Worm (Caenorhabditis elegans) whole organism, L1 larva: ENCODE data around the gene srh-28.

Experiments used
- ama-1 ChIP-seq: fragments of 150-350 bp; optimal IDR thresholded peaks from 2 replicates; lab custom pipeline; 2014
- lin-35 ChIP-seq, 2 experiments: fragments of 150-350 bp; optimal IDR thresholded peaks; 2 replicates each; lab custom pipeline; 2014; ENCODE audit warnings: missing biosample characterization in 2 of 2, missing genetic modification characterization in 2 of 2, missing genetic modification reagents in 2 of 2
- nhr-12 ChIP-seq: sonication (generic microtip); optimal IDR thresholded peaks from 2 replicates; lab custom pipeline; 2017; ENCODE audit warnings: missing biosample characterization, missing genetic modification characterization
- nhr-76 ChIP-seq: sonication (generic microtip); optimal IDR thresholded peaks from 2 replicates; lab custom pipeline; 2017; ENCODE audit warnings: missing biosample characterization, missing genetic modification characterization
- nhr-90 ChIP-seq: sonication (generic microtip); optimal IDR thresholded peaks from 2 replicates; lab custom pipeline; 2016; ENCODE audit warnings: mild to moderate bottlenecking, missing genetic modification characterization, missing compliant biosample characterization; ENCODE audit not compliant: poor library complexity
- sox-4 ChIP-seq: sonication (generic microtip); optimal IDR thresholded peaks from 2 replicates; lab custom pipeline; 2016; ENCODE audit warnings: missing genetic modification characterization, missing compliant biosample characterization
- swsn-7 ChIP-seq: sonication (generic microtip); optimal IDR thresholded peaks from 2 replicates; lab custom pipeline; 2016; ENCODE audit warnings: missing genetic modification characterization, missing compliant biosample characterization
- unc-98 ChIP-seq: fragments of 200-800 bp; sonication (Bioruptor generic); IDR thresholded peaks from 2 replicates; pipeline ENCODE4 v1.3.6; 2022; ENCODE audit warnings: missing genetic modification characterization, missing compliant biosample characterization
- zag-1 ChIP-seq: fragments of 150-350 bp; optimal IDR thresholded peaks from 2 replicates; lab custom pipeline; 2014; ENCODE audit warnings: missing biosample characterization, missing genetic modification characterization

ce11 chrV:6801850-6802249 is 26.2 kb upstream of the srh-28 start, which contains the start of gene dmsr-10:
- TF ChIP-seq nhr-90 (tag; lab: Kevin White, UChicago), result no peak
- TF ChIP-seq zag-1 (tag; lab: Kevin White, UChicago), result no peak
- TF ChIP-seq nhr-12 (tag; lab: Kevin White, UChicago), result no peak
- no peak for TF ChIP-seq unc-98 (GFP tag; lab: Robert Waterston, UW)
- TF ChIP-seq ama-1 (lab: Kevin White, UChicago), result no peak
- no peak for TF ChIP-seq swsn-7 (tag; lab: Kevin White, UChicago)
- no peak for TF ChIP-seq sox-4 (tag; lab: Kevin White, UChicago)
- no peak for TF ChIP-seq nhr-76
- TF ChIP-seq lin-35 (GFP tag; optimal IDR thresholded peaks at IDR 0.05; lab: Kevin White, UChicago), result no peak
